Fruit fly (Drosophila melanogaster): Measurements from ENCODE around the gene CG10508.

The CG10508 gene

DNA sequence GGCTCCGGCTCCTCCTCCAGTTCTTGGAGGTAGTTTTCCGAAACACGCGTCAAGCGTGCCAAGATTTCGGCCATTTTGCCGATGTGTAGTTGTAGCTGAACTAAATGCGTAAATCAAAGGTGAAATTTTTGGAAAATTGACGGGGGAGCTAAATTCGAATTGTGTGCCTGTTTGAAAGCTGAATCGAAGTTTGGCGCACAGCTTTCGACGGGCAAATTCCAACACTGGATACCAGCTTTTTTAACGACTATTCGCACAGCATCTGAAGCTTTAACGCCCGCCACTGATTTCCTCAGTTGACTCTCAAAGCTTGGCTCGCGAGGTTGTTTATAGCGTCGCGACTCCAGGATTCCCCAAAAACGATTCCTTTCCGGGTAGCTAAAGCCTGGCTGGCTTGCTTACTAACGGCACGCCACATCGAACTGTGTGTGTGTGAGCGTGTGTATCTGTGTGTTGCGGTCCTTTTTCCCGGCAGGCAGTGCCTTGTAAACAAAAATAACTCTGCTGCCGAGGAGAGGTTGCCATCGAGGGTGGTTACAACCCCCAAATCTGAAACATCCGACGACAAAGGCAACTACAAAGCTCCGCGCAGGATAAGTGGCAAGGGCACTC is at the start of gene CG10508, which contains the start of gene CG10510:
Gene CG10508 (plus strand): TSS at position 295 of the 612 bp plus-strand sequence.
Gene CG10510 (minus strand): TSS at position 164 of the 612 bp plus-strand sequence.
- TF ChIP-seq Abd-B (GFP tag; optimal IDR thresholded peaks at IDR 0.05) (no peak), Rel (GFP tag; optimal IDR thresholded peaks at IDR 0.05) (no peak), Rel (tag; optimal IDR thresholded peaks at IDR 0.05) (peak; percentile 21), Dif (GFP tag; optimal IDR thresholded peaks at IDR 0.05; ENCODE audit: partially characterized antibody) (peak; percentile 16), sv (GFP tag; optimal IDR thresholded peaks at IDR 0.05) (no peak)

dm6 chr3L:21171905-21172304 is 38.1 kb upstream of the CG10508 start, which contains the start of gene Ac78C:
Ac78C (minus strand) TSS chr3L:21171930.
- TF ChIP-seq dsf (GFP tag; optimal IDR thresholded peaks at IDR 0.05; ENCODE audit: borderline replicate concordance), result no peak
- no peak for TF ChIP-seq pan (optimal IDR thresholded peaks at IDR 0.05)
- peak; percentile 82 for TF ChIP-seq CG9705 (GFP tag; optimal IDR thresholded peaks at IDR 0.05)
- peak; percentile 52 for TF ChIP-seq Mio (GFP tag; optimal IDR thresholded peaks at IDR 0.05)
- no peak for TF ChIP-seq usp (GFP tag; optimal IDR thresholded peaks at IDR 0.05)
- TF ChIP-seq HLH106 (tag; optimal IDR thresholded peaks at IDR 0.05), result peak; percentile 89
- TF ChIP-seq sage (GFP tag; optimal IDR thresholded peaks at IDR 0.05), result peak; percentile 39
- TF ChIP-seq Abd-B (GFP tag; optimal IDR thresholded peaks at IDR 0.05), result no peak
- TF ChIP-seq Sp1 (GFP tag; optimal IDR thresholded peaks at IDR 0.05), result peak; percentile 82
- TF ChIP-seq rgr (GFP tag; optimal IDR thresholded peaks at IDR 0.05), result peak; percentile 87
- no peak for TF ChIP-seq Dif (GFP tag; optimal IDR thresholded peaks at IDR 0.05; ENCODE audit: partially characterized antibody)
- no peak for TF ChIP-seq N (GFP tag; optimal IDR thresholded peaks at IDR 0.05)
- peak; percentile 28 for TF ChIP-seq CrebA (GFP tag; optimal IDR thresholded peaks at IDR 0.05; ENCODE audit: borderline replicate concordance)
- TF ChIP-seq br (GFP tag; optimal IDR thresholded peaks at IDR 0.05), result peak; percentile 90
- TF ChIP-seq foxo (GFP tag; optimal IDR thresholded peaks at IDR 0.05), result peak; percentile 56 to 89
- TF ChIP-seq sv (GFP tag; optimal IDR thresholded peaks at IDR 0.05), result peak; percentile 75
- no peak for TF ChIP-seq Hr78 (GFP tag; optimal IDR thresholded peaks at IDR 0.05)
- peak; percentile 67 for TF ChIP-seq dmrt93B (GFP tag; optimal IDR thresholded peaks at IDR 0.05)
- TF ChIP-seq CG32264 (GFP tag; optimal IDR thresholded peaks at IDR 0.05), result peak; percentile 62
- peak; percentile 46 for TF ChIP-seq psq (GFP tag; optimal IDR thresholded peaks at IDR 0.05)
- TF ChIP-seq tai (GFP tag; optimal IDR thresholded peaks at IDR 0.05), result no peak
- peak; percentile 46 for TF ChIP-seq GATAd (GFP tag; optimal IDR thresholded peaks at IDR 0.05)
- no peak for TF ChIP-seq lola (GFP tag; optimal IDR thresholded peaks at IDR 0.05)
- TF ChIP-seq Hr83 (GFP tag; optimal IDR thresholded peaks at IDR 0.05; ENCODE audit: poor library complexity, severe bottlenecking), result peak; percentile 43
- TF ChIP-seq Dfd (GFP tag; optimal IDR thresholded peaks at IDR 0.05), result no peak
- TF ChIP-seq Jra (GFP tag; optimal IDR thresholded peaks at IDR 0.05), result peak; percentile 18
- TF ChIP-seq h (GFP tag; optimal IDR thresholded peaks at IDR 0.05), result peak; percentile 97
- TF ChIP-seq dl (GFP tag; optimal IDR thresholded peaks at IDR 0.05; ENCODE audit: insufficient read depth in 1 of 2, partially characterized antibody in 2 of 2), result no peak
- TF ChIP-seq jim (GFP tag; optimal IDR thresholded peaks at IDR 0.05), result no peak
- TF ChIP-seq brk (GFP tag; optimal IDR thresholded peaks at IDR 0.05), result no peak
- TF ChIP-seq ey (GFP tag; optimal IDR thresholded peaks at IDR 0.05), result peak; percentile 82
- TF ChIP-seq Myc (optimal IDR thresholded peaks at IDR 0.05), result no peak
- peak; percentile 88 for TF ChIP-seq Hnf4 (GFP tag; optimal IDR thresholded peaks at IDR 0.05)
- TF ChIP-seq woc (GFP tag; optimal IDR thresholded peaks at IDR 0.05), result no peak
- TF ChIP-seq fru (GFP tag; optimal IDR thresholded peaks at IDR 0.05), result peak; percentile 92
- TF ChIP-seq Rel (GFP tag; optimal IDR thresholded peaks at IDR 0.05), result no peak
- TF ChIP-seq Rel (tag; optimal IDR thresholded peaks at IDR 0.05), result no peak
- TF ChIP-seq Vsx2 (GFP tag; optimal IDR thresholded peaks at IDR 0.05; ENCODE audit: partially characterized antibody), result peak; percentile 9
- TF ChIP-seq OdsH (GFP tag; optimal IDR thresholded peaks at IDR 0.05), result peak; percentile 81

Data from whole organism, wandering third instar larva.